Fruit fly (Drosophila melanogaster): Measurements from ENCODE around the gene CG9215.
A peak's percentile ranks its signal among the peaks of the same experiment; 100 is the strongest.

The CG9215 gene

dm6 chrX:15549055-15549454 is 33.6 kb downstream of the CG9215 start (continued):
- TF ChIP-seq E2f1 (GFP tag; IDR thresholded peaks at IDR 0.05) (peak; percentile 73), CG14965 (GFP tag; optimal IDR thresholded peaks at IDR 0.05; ENCODE audit: borderline replicate concordance) (no peak), oc (tag; optimal IDR thresholded peaks at IDR 0.05) (no peak), scrt (GFP tag; optimal IDR thresholded peaks at IDR 0.05) (peak; percentile 59), CG18262 (tag; optimal IDR thresholded peaks at IDR 0.05) (peak; percentile 74), bsh (GFP tag; optimal IDR thresholded peaks at IDR 0.05) (peak in 1 of 2 experiments; percentile 63), Kr (GFP tag; optimal IDR thresholded peaks at IDR 0.05) (no peak), HmgZ (tag; optimal IDR thresholded peaks at IDR 0.05) (peak; percentile 47), grau (tag; optimal IDR thresholded peaks at IDR 0.05) (peak; percentile 87), chm (GFP tag; IDR thresholded peaks at IDR 0.05) (no peak), gsb (GFP tag; IDR thresholded peaks at IDR 0.05) (peak; percentile 66), corto (GFP tag; optimal IDR thresholded peaks at IDR 0.05) (no peak), E2f2 (GFP tag; IDR thresholded peaks at IDR 0.05) (peak; percentile 52; the same call in 1 of the 2 replicates), Gsc (GFP tag; IDR thresholded peaks at IDR 0.05) (no peak), CTCF (GFP tag; optimal IDR thresholded peaks at IDR 0.05) (no peak), dan (GFP tag; IDR thresholded peaks at IDR 0.05) (no peak), CG10979 (tag; optimal IDR thresholded peaks at IDR 0.05) (peak; percentile 72), Fer2 (tag; optimal IDR thresholded peaks at IDR 0.05) (peak; percentile 48), Mes4 (GFP tag; optimal IDR thresholded peaks at IDR 0.05) (peak; percentile 50), Eip74EF (GFP tag; optimal IDR thresholded peaks at IDR 0.05) (peak in 1 of 2 experiments; percentile 74), CG11695 (GFP tag; IDR thresholded peaks at IDR 0.05) (peak; percentile 75; the same call in 2 of the 3 replicates), Dref (GFP tag; IDR thresholded peaks at IDR 0.05) (no peak), slp2 (GFP tag; optimal IDR thresholded peaks at IDR 0.05) (peak; percentile 54), ranshi (GFP tag; IDR thresholded peaks at IDR 0.05) (peak; percentile 69), hkb (optimal IDR thresholded peaks at IDR 0.05) (no peak), hkb (GFP tag; IDR thresholded peaks at IDR 0.05) (peak; percentile 72), crol (GFP tag; IDR thresholded peaks at IDR 0.05) (no peak), Sox102F (GFP tag; optimal IDR thresholded peaks at IDR 0.05) (peak; percentile 84), ac (GFP tag; optimal IDR thresholded peaks at IDR 0.05) (no peak), CG3847 (GFP tag; IDR thresholded peaks at IDR 0.05) (peak; percentile 69), ttk (GFP tag; IDR thresholded peaks at IDR 0.05) (peak; percentile 77), row (GFP tag; IDR thresholded peaks at IDR 0.05) (peak; percentile 80), CG2129 (GFP tag; IDR thresholded peaks at IDR 0.05; ENCODE audit: partially characterized antibody) (no peak), da (GFP tag; optimal IDR thresholded peaks at IDR 0.05) (peak; percentile 36), Tbp (GFP tag; optimal IDR thresholded peaks at IDR 0.05) (no peak), CG6854 (GFP tag; optimal IDR thresholded peaks at IDR 0.05) (peak; percentile 54), dmrt99B (tag; optimal IDR thresholded peaks at IDR 0.05) (peak; percentile 88), z (GFP tag; IDR thresholded peaks at IDR 0.05) (no peak), CG1832 (GFP tag; optimal IDR thresholded peaks at IDR 0.05) (no peak), PHDP (tag; optimal IDR thresholded peaks at IDR 0.05) (peak; percentile 82), prd (optimal IDR thresholded peaks at IDR 0.05) (no peak), prd (GFP tag; IDR thresholded peaks at IDR 0.05) (peak; percentile 80), tgo (GFP tag; IDR thresholded peaks at IDR 0.05) (peak; percentile 77; the same call in 2 of the 3 replicates), slou (GFP tag; optimal IDR thresholded peaks at IDR 0.05) (peak; percentile 16), CG16813 (GFP tag; IDR thresholded peaks at IDR 0.05; ENCODE audit: partially characterized antibody) (no peak), Poxn (GFP tag; IDR thresholded peaks at IDR 0.05) (0 out of 2 replicates have a peak, but pooled peaks have one; percentile 44), CG6689 (GFP tag; IDR thresholded peaks at IDR 0.05) (peak; percentile 75), CG34376 (GFP tag; optimal IDR thresholded peaks at IDR 0.05) (peak; percentile 62), Nf-YA (GFP tag; IDR thresholded peaks at IDR 0.05) (peak; percentile 32; the same call in 1 of the 2 replicates), Ravus (GFP tag; IDR thresholded peaks at IDR 0.05) (peak; percentile 55), CG10366 (GFP tag; IDR thresholded peaks at IDR 0.05) (peak; percentile 67), Hsf (GFP tag; optimal IDR thresholded peaks at IDR 0.05) (peak; percentile 81), gro (GFP tag; optimal IDR thresholded peaks at IDR 0.05) (peak; percentile 66)

Measured in whole organism, embryonic.